Fruit fly (Drosophila melanogaster) whole organism, embryonic: ENCODE measurements around the gene a10.

Source experiments
- ATbp ChIP-seq: fragments of 200-800 bp; sonication (Bioruptor generic); optimal IDR thresholded peaks from 2 replicates; lab custom pipeline; 2017; ENCODE audit warnings: missing biosample characterization, mild to moderate bottlenecking, missing genetic modification characterization, missing genetic modification reagents
- Aef1 ChIP-seq: fragments of 200-800 bp; sonication (Bioruptor generic); IDR thresholded peaks from 3 replicates; pipeline ENCODE4 v1.3.6; 2022; ENCODE audit warnings: missing biosample characterization, missing genetic modification characterization
- BEAF-32 ChIP-seq: fragments of 200-800 bp; sonication (Bioruptor generic); optimal IDR thresholded peaks from 3 replicates; lab custom pipeline; 2017; ENCODE audit warnings: missing biosample characterization, missing genetic modification characterization, mild to moderate bottlenecking, moderate library complexity, missing genetic modification reagents
- Bdp1 ChIP-seq: fragments of 200-800 bp; sonication (Bioruptor generic); optimal IDR thresholded peaks from 3 replicates; lab custom pipeline; 2016; ENCODE audit warnings: missing biosample characterization, missing genetic modification characterization
- Blimp-1 ChIP-seq: fragments of 200-800 bp; sonication (Bioruptor generic); optimal IDR thresholded peaks from 3 replicates; lab custom pipeline; 2018; ENCODE audit warnings: missing biosample characterization, missing genetic modification characterization, mild to moderate bottlenecking, moderate library complexity, missing genetic modification reagents
- CG10147 ChIP-seq: fragments of 200-800 bp; sonication (Bioruptor generic); optimal IDR thresholded peaks from 2 replicates; lab custom pipeline; 2019; ENCODE audit warnings: missing biosample characterization, mild to moderate bottlenecking, missing genetic modification characterization, moderate library complexity
- CG12942 ChIP-seq: fragments of 200-800 bp; sonication (Bioruptor generic); optimal IDR thresholded peaks from 3 replicates; lab custom pipeline; 2016; ENCODE audit warnings: missing biosample characterization, missing genetic modification characterization
- CG14050 ChIP-seq: fragments of 200-800 bp; sonication (Bioruptor generic); IDR thresholded peaks from 3 replicates; pipeline ENCODE4 v1.3.6; 2022; ENCODE audit warnings: missing biosample characterization, missing genetic modification characterization
- CG14441 ChIP-seq: fragments of 200-800 bp; sonication (Bioruptor generic); IDR thresholded peaks from 2 replicates; pipeline ENCODE4 v1.3.6; 2022; ENCODE audit warnings: missing biosample characterization, missing genetic modification characterization
- CG15011 ChIP-seq: fragments of 200-800 bp; sonication (Bioruptor generic); optimal IDR thresholded peaks from 3 replicates; lab custom pipeline; 2018; ENCODE audit warnings: missing biosample characterization, mild to moderate bottlenecking, missing genetic modification characterization
- CG17802 ChIP-seq: fragments of 200-800 bp; sonication (Bioruptor generic); optimal IDR thresholded peaks from 2 replicates; lab custom pipeline; 2018; ENCODE audit warnings: missing biosample characterization, mild to moderate bottlenecking, missing genetic modification characterization, moderate library complexity
- CG2889 ChIP-seq: fragments of 200-800 bp; sonication (Bioruptor generic); IDR thresholded peaks from 3 replicates; pipeline ENCODE4 v1.3.6; 2022; ENCODE audit warnings: missing biosample characterization, missing genetic modification characterization
- CG3163 ChIP-seq: fragments of 200-800 bp; sonication (Bioruptor generic); optimal IDR thresholded peaks from 3 replicates; lab custom pipeline; 2016; ENCODE audit warnings: missing biosample characterization, missing genetic modification characterization
- CG3726 ChIP-seq: fragments of 200-800 bp; sonication (Bioruptor generic); IDR thresholded peaks from 3 replicates; pipeline ENCODE4, ENCODE4 v1.3.6; 2022; ENCODE audit warnings: missing biosample characterization, missing genetic modification characterization
- CG3838 ChIP-seq: fragments of 200-800 bp; sonication (Bioruptor generic); optimal IDR thresholded peaks from 3 replicates; lab custom pipeline; 2016; ENCODE audit warnings: missing biosample characterization, missing genetic modification characterization
- CG4617 ChIP-seq: fragments of 200-800 bp; sonication (Bioruptor generic); optimal IDR thresholded peaks from 3 replicates; lab custom pipeline; 2016; ENCODE audit warnings: missing biosample characterization, missing genetic modification characterization, borderline replicate concordance
- CG6175 ChIP-seq: fragments of 200-800 bp; sonication (Bioruptor generic); IDR thresholded peaks from 3 replicates; pipeline ENCODE4 v1.3.6; 2022; ENCODE audit warnings: missing biosample characterization, missing genetic modification characterization
- CG6272 ChIP-seq: fragments of 200-800 bp; sonication (Bioruptor generic); IDR thresholded peaks from 2 replicates; pipeline ENCODE4 v1.3.6; 2022; ENCODE audit warnings: missing biosample characterization, missing genetic modification characterization
- CG8281 ChIP-seq: fragments of 200-800 bp; sonication (Bioruptor generic); optimal IDR thresholded peaks from 2 replicates; lab custom pipeline; 2018; ENCODE audit warnings: missing biosample characterization, mild to moderate bottlenecking, missing genetic modification characterization, moderate library complexity
- CG9876 ChIP-seq: fragments of 200-800 bp; sonication (Bioruptor generic); optimal IDR thresholded peaks from 2 replicates; lab custom pipeline; 2016; ENCODE audit warnings: missing biosample characterization, missing genetic modification characterization
- CHES-1-like ChIP-seq: fragments of 200-800 bp; sonication (Bioruptor generic); optimal IDR thresholded peaks from 2 replicates; lab custom pipeline; 2016; ENCODE audit warnings: missing biosample characterization, missing genetic modification characterization
- CTCF ChIP-seq: fragments of 200-800 bp; sonication (Bioruptor generic); optimal IDR thresholded peaks from 2 replicates; lab custom pipeline; 2017; ENCODE audit warnings: missing biosample characterization, mild to moderate bottlenecking, missing genetic modification characterization, moderate library complexity
- CkIIα-i1 ChIP-seq: fragments of 200-800 bp; sonication (Bioruptor generic); IDR thresholded peaks from 2 replicates; pipeline ENCODE4 v1.3.6; 2022; ENCODE audit warnings: missing biosample characterization, missing genetic modification characterization
- D19A ChIP-seq: fragments of 200-800 bp; optimal IDR thresholded peaks from 3 replicates; lab custom pipeline; 2019; ENCODE audit warnings: missing biosample characterization, mild to moderate bottlenecking, missing genetic modification characterization, moderate library complexity
- D19B ChIP-seq: fragments of 200-800 bp; sonication (Bioruptor generic); optimal IDR thresholded peaks from 2 replicates; lab custom pipeline; 2017; ENCODE audit warnings: missing biosample characterization, mild to moderate bottlenecking, missing genetic modification characterization
- Dfd ChIP-seq, 2 experiments: fragments of >200 bp; optimal IDR thresholded peaks; 2 replicates each; lab custom pipeline; 2017; ENCODE audit warnings: missing biosample characterization in 2 of 2, missing genetic modification characterization in 2 of 2
- Drgx ChIP-seq: fragments of 200-800 bp; sonication (Bioruptor generic); IDR thresholded peaks from 2 replicates; pipeline ENCODE4 v1.3.6; 2022; ENCODE audit warnings: missing biosample characterization, missing genetic modification characterization
- H2.0 ChIP-seq: fragments of 200-800 bp; sonication (Bioruptor generic); IDR thresholded peaks from 2 replicates; pipeline ENCODE4 v1.3.6; 2022; ENCODE audit warnings: missing biosample characterization, missing genetic modification characterization
- HLH3B ChIP-seq: fragments of 200-800 bp; sonication (Bioruptor generic); IDR thresholded peaks from 2 replicates; pipeline ENCODE4 v1.3.6; 2022; ENCODE audit warnings: missing biosample characterization, missing genetic modification characterization
- Hmr ChIP-seq: fragments of 200-800 bp; sonication (Bioruptor generic); optimal IDR thresholded peaks from 3 replicates; lab custom pipeline; 2017; ENCODE audit warnings: mild to moderate bottlenecking, missing biosample characterization, missing genetic modification reagents, missing genetic modification characterization
- Poxn ChIP-seq: fragments of 200-800 bp; sonication (Bioruptor generic); IDR thresholded peaks from 2 replicates; pipeline ENCODE4 v1.3.6; 2022; ENCODE audit warnings: missing biosample characterization, missing genetic modification characterization
- Sox100B ChIP-seq: fragments of 200-800 bp; sonication (Bioruptor generic); optimal IDR thresholded peaks from 3 replicates; lab custom pipeline; 2018; ENCODE audit warnings: missing biosample characterization, mild to moderate bottlenecking, missing genetic modification characterization
- abd-A ChIP-seq: fragments of 200-800 bp; sonication (Bioruptor generic); optimal IDR thresholded peaks from 3 replicates; lab custom pipeline; 2019; ENCODE audit warnings: missing biosample characterization, mild to moderate bottlenecking, missing genetic modification characterization, moderate library complexity
- ap ChIP-seq: fragments of 200-800 bp; sonication (Bioruptor generic); IDR thresholded peaks from 2 replicates; pipeline ENCODE4 v1.3.6; 2022; ENCODE audit warnings: missing biosample characterization, missing genetic modification characterization
- bigmax ChIP-seq: fragments of 200-800 bp; sonication (Bioruptor generic); optimal IDR thresholded peaks from 2 replicates; lab custom pipeline; 2018; ENCODE audit warnings: missing biosample characterization, mild to moderate bottlenecking, missing genetic modification characterization
- cad ChIP-seq: fragments of >200 bp; optimal IDR thresholded peaks from 2 replicates; lab custom pipeline; 2017; ENCODE audit warnings: missing biosample characterization, missing genetic modification characterization
- corto ChIP-seq: fragments of 200-800 bp; sonication (Bioruptor generic); optimal IDR thresholded peaks from 2 replicates; lab custom pipeline; 2016; ENCODE audit warnings: missing biosample characterization, mild to moderate bottlenecking, missing genetic modification characterization, moderate library complexity
- dm ChIP-seq: fragments of 200-800 bp; sonication (Bioruptor generic); optimal IDR thresholded peaks from 3 replicates; lab custom pipeline; 2016; ENCODE audit warnings: missing biosample characterization, missing genetic modification characterization
- fd102C ChIP-seq: fragments of 200-800 bp; sonication (Bioruptor generic); optimal IDR thresholded peaks from 2 replicates; lab custom pipeline; 2018; ENCODE audit warnings: missing biosample characterization, mild to moderate bottlenecking, missing genetic modification characterization, moderate library complexity
- gce ChIP-seq: fragments of 200-800 bp; sonication (Bioruptor generic); IDR thresholded peaks from 3 replicates; pipeline ENCODE4 v1.3.6; 2022; ENCODE audit warnings: missing biosample characterization, missing genetic modification characterization
- jumu ChIP-seq: fragments of 200-800 bp; sonication (Bioruptor generic); optimal IDR thresholded peaks from 3 replicates; lab custom pipeline; 2016; ENCODE audit warnings: missing biosample characterization, missing genetic modification characterization
- klu ChIP-seq: fragments of 200-800 bp; sonication (Bioruptor generic); IDR thresholded peaks from 2 replicates; pipeline ENCODE4 v1.3.6; 2022; ENCODE audit warnings: missing biosample characterization, missing genetic modification characterization
- nmo ChIP-seq: fragments of 200-800 bp; sonication (Bioruptor generic); optimal IDR thresholded peaks from 2 replicates; lab custom pipeline; 2018; ENCODE audit warnings: missing biosample characterization, mild to moderate bottlenecking, missing genetic modification characterization, moderate library complexity
- pnt ChIP-seq: fragments of 200-800 bp; sonication (Bioruptor generic); optimal IDR thresholded peaks from 3 replicates; lab custom pipeline; 2016; ENCODE audit warnings: missing biosample characterization, missing genetic modification characterization
- prd ChIP-seq, 3 experiments: fragments of >200 bp in 2 of 3; fragments of 200-800 bp in 1 of 3; sonication (Bioruptor generic) in 1 of 3; optimal IDR thresholded peaks in 2 of 3; IDR thresholded peaks in 1 of 3; 2 replicates in 2 of 3; 3 replicates in 1 of 3; pipeline versions ENCODE4 v1.3.6 to Lab custom; 2017 to 2022; ENCODE audit warnings: missing biosample characterization in 1 of 3, missing genetic modification characterization in 1 of 3
- scrt ChIP-seq: fragments of 200-800 bp; sonication (Bioruptor generic); optimal IDR thresholded peaks from 2 replicates; lab custom pipeline; 2018; ENCODE audit warnings: missing biosample characterization, mild to moderate bottlenecking, missing genetic modification characterization, moderate library complexity
- sd ChIP-seq: fragments of 200-800 bp; sonication (Bioruptor generic); optimal IDR thresholded peaks from 3 replicates; lab custom pipeline; 2018; ENCODE audit warnings: missing biosample characterization, mild to moderate bottlenecking, missing genetic modification characterization, moderate library complexity
- vnd ChIP-seq: fragments of 200-800 bp; sonication (Bioruptor generic); IDR thresholded peaks from 3 replicates; pipeline ENCODE4 v1.3.6; 2022; ENCODE audit warnings: missing biosample characterization, missing genetic modification characterization; ENCODE audit not compliant: partially characterized antibody
- zfh1 ChIP-seq: fragments of 200-800 bp; sonication (Bioruptor generic); IDR thresholded peaks from 3 replicates; pipeline ENCODE4 v1.3.6; 2022; ENCODE audit warnings: missing biosample characterization, missing genetic modification characterization

The a10 gene

DNA sequence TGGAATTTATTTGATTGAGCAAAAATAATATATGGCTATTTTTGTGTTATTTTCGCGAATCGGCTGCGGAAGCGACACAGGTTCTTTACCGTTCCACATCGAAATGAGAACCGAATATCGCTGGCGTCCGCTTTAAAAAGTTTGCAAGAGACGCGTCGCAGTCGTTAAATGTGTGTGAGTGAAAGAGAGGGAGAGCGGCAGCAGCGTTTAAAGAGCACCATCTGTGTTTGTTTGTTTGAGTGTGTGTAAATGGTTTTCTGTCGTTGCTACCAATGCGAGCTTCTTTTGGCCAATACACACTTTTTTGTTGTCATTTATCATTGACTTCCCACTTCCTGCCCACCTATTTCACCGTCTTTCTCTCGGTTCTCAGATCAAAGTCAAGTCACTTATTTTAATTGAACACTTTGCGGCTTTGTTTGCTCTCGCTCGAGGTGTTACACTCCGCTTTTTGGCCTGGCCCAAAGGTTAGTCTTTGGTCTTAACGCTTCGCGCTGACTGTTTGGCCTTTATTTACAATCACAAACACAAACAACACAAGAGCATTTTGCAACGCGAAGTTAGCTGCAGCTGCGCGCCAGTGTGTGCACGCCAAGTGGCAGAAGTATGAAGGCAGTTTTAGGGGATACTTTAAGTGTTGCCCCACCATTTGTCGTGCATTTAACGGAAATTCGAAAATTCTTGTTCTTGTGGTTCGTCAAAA, 11.4 kb downstream of the a10 start, which contains the start of gene CG3764 (continued):
- TF ChIP-seq Aef1 (peak; percentile 80), zfh1 (GFP tag; lab: Robert Waterston, UW) (peak; percentile 66), HLH3B (GFP tag; lab: Robert Waterston, UW) (peak; percentile 58; the same call in 1 of the 2 replicates), vnd (GFP tag; lab: Robert Waterston, UW) (no peak), CG17802 (tag; lab: Kevin White, UChicago) (peak; percentile 72), CHES-1-like (peak; percentile 92), Hmr (GFP tag; lab: Kevin White, UChicago) (peak; percentile 88), BEAF-32 (GFP tag; lab: Kevin White, UChicago) (peak; percentile 46), Blimp-1 (peak; percentile 56), pnt (GFP tag; lab: Kevin White, UChicago) (peak; percentile 60), CG14050 (GFP tag; lab: Robert Waterston, UW) (peak; percentile 41; the same call in 1 of the 3 replicates), CTCF (GFP tag; lab: Kevin White, UChicago) (peak; percentile 64), ATbp (peak; percentile 91), D19A (tag; lab: Kevin White, UChicago) (peak; percentile 47), sd (tag; lab: Kevin White, UChicago) (peak; percentile 52), fd102C (GFP tag; lab: Kevin White, UChicago) (peak; percentile 86), bigmax (GFP tag; lab: Kevin White, UChicago) (peak; percentile 70), cad (GFP tag; lab: Kevin White, UChicago) (no peak), CG15011 (GFP tag; lab: Kevin White, UChicago) (peak; percentile 77), CkIIα-i1 (GFP tag; lab: Robert Waterston, UW) (no peak), klu (no peak), dm (GFP tag; lab: Kevin White, UChicago) (peak; percentile 63), jumu (peak; percentile 65), prd (optimal IDR thresholded peaks at IDR 0.05; lab: Kevin White, UChicago) (no peak), prd (GFP tag; IDR thresholded peaks at IDR 0.05; lab: Robert Waterston, UW) (0 out of 3 replicates have a peak, but pooled peaks have one; percentile 26), D19B (peak; percentile 43), CG12942 (GFP tag; lab: Kevin White, UChicago) (peak; percentile 71), CG3163 (GFP tag; lab: Kevin White, UChicago) (peak; percentile 98), ap (GFP tag; lab: Robert Waterston, UW) (no peak), H2.0 (GFP tag; lab: Robert Waterston, UW) (peak; percentile 43; the same call in 1 of the 2 replicates), Dfd (GFP tag; optimal IDR thresholded peaks at IDR 0.05; lab: Kevin White, UChicago) (no peak), scrt (GFP tag; lab: Kevin White, UChicago) (peak; percentile 73), CG6272 (GFP tag; lab: Robert Waterston, UW) (peak; percentile 31; the same call in 1 of the 2 replicates), CG8281 (tag; lab: Kevin White, UChicago) (peak; percentile 60), corto (GFP tag; lab: Kevin White, UChicago) (no peak), Poxn (no peak), nmo (peak; percentile 70), CG10147 (GFP tag; lab: Kevin White, UChicago) (peak; percentile 73), Drgx (GFP tag; lab: Robert Waterston, UW) (0 out of 2 replicates have a peak, but pooled peaks have one; percentile 6), gce (peak; percentile 60; the same call in 1 of the 3 replicates), CG3726 (GFP tag; lab: Robert Waterston, UW) (peak; percentile 48; the same call in 1 of the 3 replicates), Bdp1 (GFP tag; lab: Kevin White, UChicago) (peak; percentile 65), Sox100B (GFP tag; lab: Kevin White, UChicago) (no peak), CG2889 (GFP tag; lab: Robert Waterston, UW) (no peak), CG6175 (GFP tag; lab: Robert Waterston, UW) (0 out of 3 replicates have a peak, but pooled peaks have one; percentile 15), CG4617 (GFP tag; lab: Kevin White, UChicago) (peak; percentile 86), CG9876 (GFP tag; lab: Kevin White, UChicago) (peak; percentile 67), CG3838 (GFP tag; lab: Kevin White, UChicago) (no peak), CG14441 (GFP tag; lab: Robert Waterston, UW) (peak; percentile 66), abd-A (tag; lab: Kevin White, UChicago) (no peak)
